Worm (Caenorhabditis elegans) whole organism, midembryonic: ENCODE data around the gene zer-1.
A peak's percentile ranks its signal among the peaks of the same experiment; 100 is the strongest.

Experiments used
- T22C8.4 ChIP-seq: fragments of 200-800 bp; sonication (Bioruptor generic); IDR thresholded peaks from 2 replicates; pipeline ENCODE4 v1.3.6; 2022; ENCODE audit warnings: missing genetic modification characterization, missing compliant biosample characterization
- tab-1 ChIP-seq: fragments of 200-800 bp; sonication (Bioruptor generic); IDR thresholded peaks from 2 replicates; pipeline ENCODE4 v1.3.6; 2022; ENCODE audit warnings: missing genetic modification characterization, missing compliant biosample characterization
- ztf-23 ChIP-seq: fragments of 200-800 bp; sonication (Bioruptor generic); IDR thresholded peaks from 2 replicates; pipeline ENCODE4 v1.3.6; 2022; ENCODE audit warnings: missing genetic modification reagents, missing genetic modification characterization, missing compliant biosample characterization

DNA sequence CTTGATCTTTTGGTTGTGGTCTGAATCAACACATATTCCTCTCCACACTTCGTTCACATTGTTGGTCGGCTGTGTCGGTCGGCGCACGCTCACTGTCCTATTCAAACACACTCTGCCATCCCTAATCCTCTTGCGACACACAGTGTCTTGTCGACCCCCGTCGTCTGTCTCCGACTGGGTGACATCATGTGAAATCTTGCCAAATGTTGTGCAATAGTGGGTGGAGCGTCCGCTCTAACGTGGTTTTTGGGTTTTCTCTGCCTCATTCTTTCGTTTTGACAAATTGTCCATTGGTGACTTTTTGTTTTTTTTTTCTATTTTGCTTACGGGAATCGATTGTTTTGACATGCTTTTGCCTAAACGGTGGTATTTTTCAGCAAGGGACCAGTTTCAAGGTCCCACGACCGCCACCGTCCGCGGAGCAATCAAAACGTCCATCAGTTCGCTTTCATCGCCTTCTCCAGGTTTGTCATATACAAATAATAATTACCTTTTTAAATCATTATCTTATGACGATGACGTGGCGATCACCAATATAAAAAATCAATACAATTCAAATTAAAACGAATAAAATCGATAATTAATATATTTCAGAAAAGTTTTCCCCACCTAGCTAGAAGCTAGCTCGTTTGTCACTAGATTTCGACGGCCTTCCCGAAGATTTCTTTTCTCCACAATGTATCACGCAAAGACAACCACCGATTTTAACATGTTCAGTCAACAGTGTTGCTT is 52.7 kb downstream of the zer-1 start:
- TF ChIP-seq T22C8.4 (GFP tag; lab: Robert Waterston, UW) (peak; percentile 57; the same call in 1 of the 2 replicates), ztf-23 (GFP tag; lab: Robert Waterston, UW) (no peak), tab-1 (no peak)
